Fruit fly (Drosophila melanogaster): ENCODE results near the gene Ugt35A1.

- TF ChIP-seq psq (optimal IDR thresholded peaks at IDR 0.05) (no peak), Myc (optimal IDR thresholded peaks at IDR 0.05) (no peak)
Measured at dm6 chr3R:11126383-11126782, 46.1 kb downstream of the Ugt35A1 start.
